Worm (Caenorhabditis elegans) whole organism, midembryonic: Measurements from ENCODE around the gene T17A3.12.

ENCODE experiments used
- T22C8.4 ChIP-seq: fragments of 200-800 bp; sonication (Bioruptor generic); IDR thresholded peaks from 2 replicates; pipeline ENCODE4 v1.3.6; 2022; ENCODE audit warnings: missing genetic modification characterization, missing compliant biosample characterization
- flt-1 ChIP-seq: fragments of 200-800 bp; sonication (Bioruptor generic); IDR thresholded peaks from 2 replicates; pipeline ENCODE4 v1.3.6; 2022; ENCODE audit warnings: missing genetic modification characterization, missing compliant biosample characterization
- klf-2 ChIP-seq: fragments of 200-800 bp; sonication (Bioruptor generic); conservative IDR thresholded peaks from 2 replicates; pipeline ENCODE4 v1.3.6; 2022; ENCODE audit warnings: missing genetic modification reagents, missing genetic modification characterization, missing compliant biosample characterization
- ref-1 ChIP-seq: fragments of 200-800 bp; sonication (Bioruptor generic); conservative IDR thresholded peaks from 2 replicates; pipeline ENCODE4 v1.3.6; 2022; ENCODE audit warnings: missing genetic modification reagents, missing genetic modification characterization, missing compliant biosample characterization
- tab-1 ChIP-seq: fragments of 200-800 bp; sonication (Bioruptor generic); IDR thresholded peaks from 2 replicates; pipeline ENCODE4 v1.3.6; 2022; ENCODE audit warnings: missing genetic modification characterization, missing compliant biosample characterization
- ztf-29 ChIP-seq: fragments of 200-800 bp; sonication (Bioruptor generic); IDR thresholded peaks from 2 replicates; pipeline ENCODE4 v1.3.6; 2022; ENCODE audit warnings: missing genetic modification reagents, missing genetic modification characterization, missing compliant biosample characterization

- no peak for TF ChIP-seq ztf-29 (GFP tag; lab: Robert Waterston, UW)
- no peak for TF ChIP-seq T22C8.4
- no peak for TF ChIP-seq flt-1
- TF ChIP-seq ref-1 (GFP tag; lab: Robert Waterston, UW): no peak
- TF ChIP-seq tab-1 (GFP tag; lab: Robert Waterston, UW): no peak
- TF ChIP-seq klf-2 (GFP tag; lab: Robert Waterston, UW): no peak
Measured at ce11 chrIII:157980-158379, 13.0 kb upstream of the T17A3.12 start.
